Fruit fly (Drosophila melanogaster): ENCODE data around the gene KP78b.
A peak's percentile ranks its signal among the peaks of the same experiment; 100 is the strongest.

The KP78b gene

DNA sequence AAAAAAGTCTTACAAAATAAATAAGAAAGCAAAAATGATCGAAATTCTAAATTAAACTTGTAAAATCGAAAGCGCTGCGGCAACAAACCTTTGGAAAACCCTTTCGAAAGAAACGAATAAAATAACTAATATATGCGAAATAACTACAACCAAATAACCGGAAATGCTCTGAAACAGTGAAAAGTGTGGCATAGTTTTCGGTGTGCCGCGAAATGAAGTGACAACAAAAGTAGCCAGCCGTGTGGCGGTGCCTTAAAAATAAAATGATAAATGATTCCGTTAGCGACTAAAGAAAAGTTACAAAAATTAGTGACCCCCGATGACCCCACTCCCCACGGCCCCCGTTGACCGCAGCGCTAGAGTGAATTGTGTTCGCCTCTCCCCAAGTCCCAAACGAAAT is 14.6 kb downstream of the KP78b start (continued):
- TF ChIP-seq Hr4 (GFP tag; optimal IDR thresholded peaks at IDR 0.05) (peak; percentile 2), Eip93F (GFP tag; optimal IDR thresholded peaks at IDR 0.05) (no peak), Hr39 (GFP tag; optimal IDR thresholded peaks at IDR 0.05) (peak; percentile 27), fd85E (GFP tag; optimal IDR thresholded peaks at IDR 0.05) (no peak), fkh (GFP tag; optimal IDR thresholded peaks at IDR 0.05) (no peak), CG8632 (GFP tag; optimal IDR thresholded peaks at IDR 0.05) (peak; percentile 29), achi (GFP tag; optimal IDR thresholded peaks at IDR 0.05) (peak; percentile 34), svp (GFP tag) (no peak), CG11294 (GFP tag; IDR thresholded peaks at IDR 0.05) (no peak), net (GFP tag; optimal IDR thresholded peaks at IDR 0.05) (peak; percentile 61), pdm3 (GFP tag; optimal IDR thresholded peaks at IDR 0.05) (peak; percentile 31), CG34406 (GFP tag; optimal IDR thresholded peaks at IDR 0.05) (peak; percentile 53), CG3919 (GFP tag; optimal IDR thresholded peaks at IDR 0.05) (peak; percentile 71), CG10631 (GFP tag; optimal IDR thresholded peaks at IDR 0.05) (no peak), CG11762 (GFP tag; optimal IDR thresholded peaks at IDR 0.05; ENCODE audit: insufficient read depth) (peak; percentile 23), eg (GFP tag; IDR thresholded peaks at IDR 0.05) (peak; percentile 61), topi (GFP tag; optimal IDR thresholded peaks at IDR 0.05) (peak; percentile 17), CG4318 (GFP tag; optimal IDR thresholded peaks at IDR 0.05) (no peak), Lpt (GFP tag; optimal IDR thresholded peaks at IDR 0.05) (no peak), CG6792 (GFP tag; optimal IDR thresholded peaks at IDR 0.05) (peak; percentile 15), CG6276 (GFP tag; optimal IDR thresholded peaks at IDR 0.05) (no peak), Blimp-1 (GFP tag; optimal IDR thresholded peaks at IDR 0.05) (no peak), Gug (GFP tag; IDR thresholded peaks at IDR 0.05) (no peak), CG15336 (GFP tag; IDR thresholded peaks at IDR 0.05) (no peak), CG9139 (GFP tag; optimal IDR thresholded peaks at IDR 0.05) (no peak)

DNA sequence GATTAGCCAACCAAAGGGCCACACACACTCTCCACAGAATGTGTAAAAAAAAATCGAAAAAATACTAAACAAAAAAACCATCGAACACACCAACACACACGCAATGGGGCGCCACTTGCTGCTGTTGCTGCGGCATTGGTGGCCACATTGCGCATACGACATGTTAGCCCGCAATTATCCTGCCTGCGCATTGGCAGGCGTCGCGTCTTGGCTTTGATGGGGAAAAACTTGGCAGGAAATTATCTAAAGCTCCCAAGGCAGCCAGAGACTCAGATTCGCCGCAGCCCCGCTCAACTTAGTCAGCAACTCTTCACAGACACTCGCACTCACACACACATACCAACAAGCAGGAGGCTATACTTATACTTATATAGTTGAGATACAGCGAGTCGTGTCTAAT is 15.8 kb downstream of the KP78b start:
- no peak for TF ChIP-seq Ets21C (GFP tag; optimal IDR thresholded peaks at IDR 0.05)
- 0 out of 3 replicates have a peak, but pooled peaks have one; percentile 20 for TF ChIP-seq eg (GFP tag; IDR thresholded peaks at IDR 0.05)

DNA sequence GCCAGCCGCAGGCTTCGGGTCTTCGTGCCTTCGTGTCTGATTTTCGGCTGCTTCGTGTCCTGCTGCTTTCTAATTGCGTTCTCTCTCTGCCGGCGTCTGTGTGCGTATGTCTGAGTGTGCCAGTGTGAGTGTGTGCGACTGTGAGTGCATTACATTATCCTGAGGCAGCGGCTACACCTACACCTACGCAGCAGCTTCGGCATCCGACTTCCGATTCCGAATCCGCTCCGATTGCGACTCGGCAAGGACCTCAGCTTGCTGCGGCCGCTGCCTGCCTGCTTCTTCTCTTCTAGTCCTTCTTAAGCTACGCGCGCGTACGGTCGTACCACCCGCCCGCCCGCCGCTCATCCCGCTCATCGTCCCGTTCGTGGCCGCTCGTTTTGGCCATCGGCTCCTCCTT is 17.1 kb downstream of the KP78b start:
- TF ChIP-seq Hr4 (GFP tag; optimal IDR thresholded peaks at IDR 0.05) (no peak), CG31627 (GFP tag; optimal IDR thresholded peaks at IDR 0.05) (no peak), dac (GFP tag; optimal IDR thresholded peaks at IDR 0.05) (no peak), acj6 (GFP tag; optimal IDR thresholded peaks at IDR 0.05) (no peak), vri (GFP tag; optimal IDR thresholded peaks at IDR 0.05) (no peak)

DNA sequence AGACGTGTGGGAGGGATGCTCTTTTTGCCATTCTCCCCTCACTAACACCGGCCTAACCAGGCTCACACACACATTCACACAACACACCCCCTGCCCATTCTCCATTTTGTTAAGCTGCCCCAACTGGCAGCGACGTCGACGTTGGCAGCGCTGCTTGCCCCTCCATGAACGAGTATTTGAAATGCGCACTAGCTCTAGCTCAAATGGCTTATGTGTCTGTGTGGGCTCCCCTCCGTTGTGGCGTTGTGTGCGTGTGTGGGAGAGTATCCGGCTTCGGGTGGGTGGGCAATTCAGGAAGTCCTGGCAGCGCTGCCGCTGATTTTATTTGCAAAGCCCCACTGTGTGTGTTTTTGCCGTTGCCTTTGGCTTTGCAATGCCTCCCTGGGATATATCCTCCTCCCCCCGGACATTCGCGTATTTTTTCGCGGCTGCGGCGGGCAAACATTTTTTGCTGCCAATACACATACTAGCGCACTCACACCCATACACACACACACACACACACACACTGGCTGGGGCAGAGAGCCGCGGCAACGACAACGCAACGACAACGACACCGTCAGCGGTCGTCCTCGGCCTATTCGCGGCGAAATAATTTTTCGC is 18.6 kb downstream of the KP78b start:
- TF ChIP-seq Ets21C (GFP tag; optimal IDR thresholded peaks at IDR 0.05) = no peak
- no peak for TF ChIP-seq ss (GFP tag; optimal IDR thresholded peaks at IDR 0.05)
- no peak for TF ChIP-seq Blimp-1 (GFP tag; optimal IDR thresholded peaks at IDR 0.05)
- TF ChIP-seq CG6808 (GFP tag; optimal IDR thresholded peaks at IDR 0.05) = no peak
- peak; percentile 9 for TF ChIP-seq svp (GFP tag)
- TF ChIP-seq cyc (GFP tag; optimal IDR thresholded peaks at IDR 0.05) = no peak

DNA sequence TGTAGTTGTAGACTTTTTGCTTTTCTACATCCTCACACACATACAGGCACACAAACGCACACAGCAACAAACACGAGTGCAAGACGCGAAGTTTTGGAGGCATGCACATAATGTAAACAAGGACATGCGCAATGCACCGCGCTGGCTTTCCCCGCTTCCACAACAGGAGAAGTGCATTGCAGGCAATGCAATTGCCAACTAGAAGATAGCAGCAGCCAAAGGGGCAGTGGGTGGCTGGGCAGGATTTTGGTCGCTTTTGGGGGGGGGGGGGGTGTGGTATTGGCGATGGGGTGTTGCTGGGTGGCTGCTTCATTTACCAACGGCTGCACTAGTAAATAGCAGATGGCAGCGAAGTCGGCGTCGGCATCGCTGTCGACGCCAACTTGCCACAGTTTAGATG is 22.2 kb downstream of the KP78b start:
- no peak for TF ChIP-seq fkh (GFP tag; optimal IDR thresholded peaks at IDR 0.05)
- no peak for TF ChIP-seq Ets21C (GFP tag; optimal IDR thresholded peaks at IDR 0.05)
- TF ChIP-seq CG8119 (GFP tag; IDR thresholded peaks at IDR 0.05) = no peak
- TF ChIP-seq svp (GFP tag) = no peak
- no peak for TF ChIP-seq CG10669 (GFP tag; optimal IDR thresholded peaks at IDR 0.05)

Data from whole organism, prepupa.